Fruit fly (Drosophila melanogaster) whole organism, wandering third instar larva: ENCODE data around the gene RpL34b.
A peak's percentile ranks its signal among the peaks of the same experiment; 100 is the strongest.

Source experiments
- Abd-B ChIP-seq: fragments of >200 bp; optimal IDR thresholded peaks from 2 replicates; lab custom pipeline; 2017; ENCODE audit warnings: missing biosample characterization, missing genetic modification characterization
- CG32264 ChIP-seq: fragments of 200-800 bp; sonication (Bioruptor generic); optimal IDR thresholded peaks from 2 replicates; lab custom pipeline; 2016; ENCODE audit warnings: missing biosample characterization, missing genetic modification characterization
- CG9705 ChIP-seq: fragments of 200-800 bp; sonication (Bioruptor generic); optimal IDR thresholded peaks from 2 replicates; lab custom pipeline; 2018; ENCODE audit warnings: missing biosample characterization, mild to moderate bottlenecking, missing genetic modification characterization
- CrebA ChIP-seq: fragments of 200-800 bp; sonication (Bioruptor generic); optimal IDR thresholded peaks from 2 replicates; lab custom pipeline; 2016; ENCODE audit warnings: missing biosample characterization, mild to moderate bottlenecking, missing genetic modification characterization, borderline replicate concordance
- Dfd ChIP-seq: fragments of >200 bp; optimal IDR thresholded peaks from 2 replicates; lab custom pipeline; 2017; ENCODE audit warnings: missing biosample characterization, missing genetic modification characterization
- Dif ChIP-seq: fragments of 200-275, 200-300 bp; sonication (Bioruptor generic); optimal IDR thresholded peaks from 2 replicates; lab custom pipeline; 2018; ENCODE audit warnings: missing biosample characterization, missing genetic modification characterization; ENCODE audit not compliant: partially characterized antibody
- GATAd ChIP-seq: sonication (Bioruptor generic); optimal IDR thresholded peaks from 2 replicates; lab custom pipeline; 2016; ENCODE audit warnings: missing biosample characterization, missing genetic modification characterization
- HLH106 ChIP-seq: fragments of 200-800 bp; optimal IDR thresholded peaks from 3 replicates; lab custom pipeline; 2019; ENCODE audit warnings: missing biosample characterization, mild to moderate bottlenecking, missing genetic modification characterization, moderate library complexity
- Hnf4 ChIP-seq: fragments of 200-800 bp; sonication (Bioruptor generic); optimal IDR thresholded peaks from 2 replicates; lab custom pipeline; 2016; ENCODE audit warnings: missing biosample characterization, mild to moderate bottlenecking, missing genetic modification characterization
- Hr78 ChIP-seq: fragments of >200 bp; optimal IDR thresholded peaks from 2 replicates; lab custom pipeline; 2017; ENCODE audit warnings: missing biosample characterization, missing genetic modification characterization
- Hr83 ChIP-seq: fragments of 200-300 bp; sonication (Bioruptor generic); optimal IDR thresholded peaks from 2 replicates; lab custom pipeline; 2016; ENCODE audit warnings: missing biosample characterization, mild to moderate bottlenecking, missing genetic modification characterization, moderate library complexity; ENCODE audit not compliant: poor library complexity, severe bottlenecking
- Jra ChIP-seq: sonication (Bioruptor generic); optimal IDR thresholded peaks from 2 replicates; lab custom pipeline; 2016; ENCODE audit warnings: missing biosample characterization, missing genetic modification characterization
- Mio ChIP-seq: sonication (Bioruptor generic); optimal IDR thresholded peaks from 2 replicates; lab custom pipeline; 2016; ENCODE audit warnings: missing biosample characterization, missing genetic modification characterization
- Myc ChIP-seq: fragments of >200 bp; optimal IDR thresholded peaks from 2 replicates; lab custom pipeline; 2017
- N ChIP-seq: fragments of >200 bp; optimal IDR thresholded peaks from 2 replicates; lab custom pipeline; 2018; ENCODE audit warnings: missing biosample characterization, missing external identifiers, missing genetic modification characterization
- OdsH ChIP-seq: fragments of 200-800 bp; sonication (Bioruptor generic); optimal IDR thresholded peaks from 2 replicates; lab custom pipeline; 2016; ENCODE audit warnings: missing biosample characterization, mild to moderate bottlenecking, missing genetic modification characterization
- Rel ChIP-seq, 2 experiments: fragments of 200-800 bp; sonication (Bioruptor generic) in 1 of 2; optimal IDR thresholded peaks; 2 replicates in 1 of 2; 3 replicates in 1 of 2; lab custom pipeline; 2016 to 2019; ENCODE audit warnings: mild to moderate bottlenecking in 2 of 2, missing biosample characterization in 2 of 2, missing genetic modification characterization in 2 of 2, moderate library complexity in 1 of 2
- Sp1 ChIP-seq: fragments of 200-800 bp; sonication (Bioruptor generic); optimal IDR thresholded peaks from 3 replicates; lab custom pipeline; 2019; ENCODE audit warnings: missing biosample characterization, mild to moderate bottlenecking, missing genetic modification characterization, moderate library complexity
- Vsx2 ChIP-seq: fragments of 200-300, 225-300 bp; sonication (Bioruptor generic); optimal IDR thresholded peaks from 2 replicates; lab custom pipeline; 2018; ENCODE audit warnings: missing biosample characterization, missing genetic modification characterization; ENCODE audit not compliant: partially characterized antibody
- br ChIP-seq: fragments of 200-800 bp; sonication (Bioruptor generic); optimal IDR thresholded peaks from 2 replicates; lab custom pipeline; 2016; ENCODE audit warnings: missing biosample characterization, missing genetic modification characterization
- brk ChIP-seq: fragments of 200-800 bp; sonication (Bioruptor generic); optimal IDR thresholded peaks from 2 replicates; lab custom pipeline; 2016; ENCODE audit warnings: missing biosample characterization, mild to moderate bottlenecking, missing genetic modification characterization
- dl ChIP-seq, 2 experiments: fragments of 175-275, 200-275 bp in 1 of 2; fragments of 200-275 bp in 1 of 2; sonication (Bioruptor generic); optimal IDR thresholded peaks; lab custom pipeline; 2018; ENCODE audit warnings: mild to moderate bottlenecking in 2 of 2, missing biosample characterization in 2 of 2, missing genetic modification characterization in 2 of 2, moderate library complexity in 2 of 2; ENCODE audit not compliant: partially characterized antibody in 2 of 2, insufficient read depth in 1 of 2
- dmrt93B ChIP-seq: fragments of 200-800 bp; sonication (Bioruptor generic); optimal IDR thresholded peaks from 2 replicates; lab custom pipeline; 2018; ENCODE audit warnings: missing biosample characterization, mild to moderate bottlenecking, missing genetic modification characterization
- dsf ChIP-seq: sonication (Bioruptor generic); optimal IDR thresholded peaks from 2 replicates; lab custom pipeline; 2016; ENCODE audit warnings: missing biosample characterization, missing genetic modification characterization, borderline replicate concordance
- ey ChIP-seq: fragments of 200-800 bp; sonication (Bioruptor generic); optimal IDR thresholded peaks from 2 replicates; lab custom pipeline; 2016; ENCODE audit warnings: missing biosample characterization, missing genetic modification characterization
- foxo ChIP-seq, 2 experiments: fragments of 200-800 bp; sonication (Bioruptor generic); optimal IDR thresholded peaks; 2 replicates in 1 of 2; 3 replicates in 1 of 2; lab custom pipeline; 2016 to 2017; ENCODE audit warnings: missing biosample characterization in 2 of 2, missing genetic modification characterization in 2 of 2
- fru ChIP-seq: fragments of 200-800 bp; sonication (Bioruptor generic); optimal IDR thresholded peaks from 3 replicates; lab custom pipeline; 2016; ENCODE audit warnings: missing biosample characterization, mild to moderate bottlenecking, missing genetic modification characterization
- h ChIP-seq: fragments of 200-800 bp; sonication (Bioruptor generic); optimal IDR thresholded peaks from 3 replicates; lab custom pipeline; 2016; ENCODE audit warnings: missing biosample characterization, mild to moderate bottlenecking, missing genetic modification characterization
- jim ChIP-seq: fragments of 175-275, 200-325 bp; sonication (Bioruptor generic); optimal IDR thresholded peaks from 2 replicates; lab custom pipeline; 2016; ENCODE audit warnings: missing biosample characterization, mild to moderate bottlenecking, missing genetic modification characterization
- lola ChIP-seq: fragments of >200 bp; optimal IDR thresholded peaks from 2 replicates; lab custom pipeline; 2017; ENCODE audit warnings: missing biosample characterization, missing genetic modification characterization
- pan ChIP-seq: fragments of >200 bp; optimal IDR thresholded peaks from 2 replicates; lab custom pipeline; 2017
- psq ChIP-seq: fragments of 200-800 bp; sonication (Bioruptor generic); optimal IDR thresholded peaks from 3 replicates; lab custom pipeline; 2017; ENCODE audit warnings: missing biosample characterization, mild to moderate bottlenecking, missing genetic modification characterization, moderate library complexity
- rgr ChIP-seq: fragments of 200-800 bp; sonication (Bioruptor generic); optimal IDR thresholded peaks from 3 replicates; lab custom pipeline; 2016; ENCODE audit warnings: missing biosample characterization, mild to moderate bottlenecking, missing genetic modification characterization
- sage ChIP-seq: fragments of 200-800 bp; sonication (Bioruptor generic); optimal IDR thresholded peaks from 2 replicates; lab custom pipeline; 2016; ENCODE audit warnings: missing biosample characterization, mild to moderate bottlenecking, missing genetic modification characterization
- sv ChIP-seq: fragments of 200-800 bp; sonication (Bioruptor generic); optimal IDR thresholded peaks from 3 replicates; lab custom pipeline; 2016; ENCODE audit warnings: missing biosample characterization, missing genetic modification characterization
- tai ChIP-seq: sonication (Bioruptor generic); optimal IDR thresholded peaks from 2 replicates; lab custom pipeline; 2016; ENCODE audit warnings: missing biosample characterization, missing genetic modification characterization
- usp ChIP-seq: fragments of >200 bp; optimal IDR thresholded peaks from 2 replicates; lab custom pipeline; 2017; ENCODE audit warnings: missing biosample characterization, missing genetic modification characterization
- woc ChIP-seq: sonication (Bioruptor generic); optimal IDR thresholded peaks from 2 replicates; lab custom pipeline; 2016; ENCODE audit warnings: missing biosample characterization, mild to moderate bottlenecking, missing genetic modification characterization

The RpL34b gene

DNA sequence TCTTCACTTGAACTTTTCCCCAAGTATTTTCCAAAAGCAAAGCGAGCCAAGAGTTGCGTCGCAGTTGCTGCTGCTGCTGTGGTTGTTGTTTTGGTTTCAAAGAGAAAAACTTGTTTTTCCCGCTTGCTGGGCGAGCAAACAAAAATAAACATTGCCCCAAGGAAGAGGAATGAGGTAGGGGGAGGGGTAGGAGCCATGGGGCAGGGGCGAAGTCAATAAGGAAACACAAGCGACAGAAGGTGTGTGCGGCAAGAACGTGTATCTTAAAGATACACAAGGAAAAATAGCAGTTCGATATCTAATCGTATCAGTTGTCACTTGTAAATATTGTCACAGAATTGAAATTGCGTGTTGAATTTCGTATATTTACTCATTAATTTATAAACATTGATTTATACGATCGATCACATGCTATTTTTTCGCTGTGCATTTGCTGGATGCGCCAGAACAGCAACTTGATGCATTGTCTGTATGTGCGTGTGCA is 7.4 kb downstream of the RpL34b start:
- TF ChIP-seq Hnf4 = peak; percentile 89
- no peak for TF ChIP-seq Vsx2 (GFP tag; lab: Kevin White, UChicago)
- no peak for TF ChIP-seq jim
- peak; percentile 94 for TF ChIP-seq HLH106
- TF ChIP-seq br (GFP tag; lab: Kevin White, UChicago) = peak; percentile 89
- no peak for TF ChIP-seq sv (GFP tag; lab: Kevin White, UChicago)
- TF ChIP-seq foxo (GFP tag; optimal IDR thresholded peaks at IDR 0.05; lab: Kevin White, UChicago) = peak; percentile 34 to 94
- no peak for TF ChIP-seq Dfd (GFP tag; lab: Kevin White, UChicago)
- TF ChIP-seq Hr78 = no peak
- TF ChIP-seq GATAd = peak; percentile 54
- peak; percentile 81 for TF ChIP-seq CG9705 (GFP tag; lab: Kevin White, UChicago)
- peak; percentile 61 for TF ChIP-seq Hr83
- peak; percentile 94 for TF ChIP-seq fru (GFP tag; lab: Kevin White, UChicago)
- TF ChIP-seq psq = peak; percentile 86
- TF ChIP-seq woc (GFP tag; lab: Kevin White, UChicago) = peak; percentile 82
- no peak for TF ChIP-seq Abd-B (GFP tag; lab: Kevin White, UChicago)
- peak; percentile 87 for TF ChIP-seq dmrt93B (GFP tag; lab: Kevin White, UChicago)
- TF ChIP-seq h (GFP tag; lab: Kevin White, UChicago) = peak; percentile 94
- TF ChIP-seq rgr (GFP tag; lab: Kevin White, UChicago) = peak; percentile 94
- TF ChIP-seq CrebA (GFP tag; lab: Kevin White, UChicago) = no peak
- TF ChIP-seq dsf (GFP tag; lab: Kevin White, UChicago) = peak; percentile 62
- peak; percentile 74 for TF ChIP-seq Jra
- peak; percentile 86 for TF ChIP-seq brk (GFP tag; lab: Kevin White, UChicago)
- TF ChIP-seq Myc (lab: Kevin White, UChicago) = no peak
- no peak for TF ChIP-seq dl (GFP tag; optimal IDR thresholded peaks at IDR 0.05; lab: Kevin White, UChicago; ENCODE audit: insufficient read depth in 1 of 2, partially characterized antibody in 2 of 2)
- TF ChIP-seq N (GFP tag; lab: Kevin White, UChicago) = no peak
- peak; percentile 76 for TF ChIP-seq Rel (GFP tag; optimal IDR thresholded peaks at IDR 0.05; lab: Kevin White, UChicago)
- no peak for TF ChIP-seq Rel (tag; optimal IDR thresholded peaks at IDR 0.05; lab: Kevin White, UChicago)
- peak; percentile 88 for TF ChIP-seq sage (GFP tag; lab: Kevin White, UChicago)
- peak; percentile 92 for TF ChIP-seq ey (GFP tag; lab: Kevin White, UChicago)
- TF ChIP-seq usp = no peak
- no peak for TF ChIP-seq pan
- TF ChIP-seq OdsH (GFP tag; lab: Kevin White, UChicago) = peak; percentile 94
- TF ChIP-seq Dif = no peak
- no peak for TF ChIP-seq Mio (GFP tag; lab: Kevin White, UChicago)
- TF ChIP-seq CG32264 = peak; percentile 77
- peak; percentile 94 for TF ChIP-seq Sp1 (GFP tag; lab: Kevin White, UChicago)
- TF ChIP-seq lola (GFP tag; lab: Kevin White, UChicago) = no peak
- no peak for TF ChIP-seq tai (GFP tag; lab: Kevin White, UChicago)

dm6 chr3R:9392421-9392820 is 8.6 kb downstream of the RpL34b start:
- TF ChIP-seq Vsx2 (GFP tag; lab: Kevin White, UChicago) = no peak
- TF ChIP-seq pan = no peak
- no peak for TF ChIP-seq psq
- TF ChIP-seq Dif = no peak
- TF ChIP-seq brk (GFP tag; lab: Kevin White, UChicago) = no peak
- TF ChIP-seq Jra = no peak
- no peak for TF ChIP-seq N (GFP tag; lab: Kevin White, UChicago)
- TF ChIP-seq dsf (GFP tag; lab: Kevin White, UChicago) = no peak
- no peak for TF ChIP-seq sv (GFP tag; lab: Kevin White, UChicago)
- TF ChIP-seq lola (GFP tag; lab: Kevin White, UChicago) = no peak
- no peak for TF ChIP-seq tai (GFP tag; lab: Kevin White, UChicago)
- no peak for TF ChIP-seq Dfd (GFP tag; lab: Kevin White, UChicago)
- TF ChIP-seq GATAd = no peak
- TF ChIP-seq Hnf4 = no peak
- TF ChIP-seq jim = no peak
- no peak for TF ChIP-seq dl (GFP tag; optimal IDR thresholded peaks at IDR 0.05; lab: Kevin White, UChicago; ENCODE audit: insufficient read depth in 1 of 2, partially characterized antibody in 2 of 2)
- no peak for TF ChIP-seq CG32264
- TF ChIP-seq OdsH (GFP tag; lab: Kevin White, UChicago) = no peak
